Fruit fly (Drosophila melanogaster): ENCODE results near the gene Uros1.
A peak's percentile ranks its signal among the peaks of the same experiment; 100 is the strongest.

Gene Uros1

DNA sequence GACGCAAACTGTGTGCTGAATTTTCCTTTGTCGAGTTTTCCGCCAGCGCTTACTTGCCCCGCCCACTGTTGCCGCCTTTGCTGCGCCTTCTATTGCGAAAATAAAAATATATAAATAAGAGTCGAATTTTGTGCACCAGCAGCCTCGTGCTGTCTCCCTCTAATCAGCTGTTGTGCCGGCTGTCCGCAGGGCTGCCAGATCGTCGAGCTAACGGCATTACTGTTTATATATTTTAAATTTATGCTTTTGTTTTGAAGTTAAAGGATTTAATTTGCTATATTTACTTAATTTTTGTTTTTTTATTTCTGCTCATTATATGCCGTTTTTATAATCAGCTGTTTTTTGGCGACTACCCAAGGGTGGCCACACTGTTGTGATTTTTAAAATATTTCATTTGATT is at the start of gene Uros1:
Gene Uros1, minus strand, starts transcription at position 171 of the 400 bp plus-strand sequence.
- TF ChIP-seq EcR (GFP tag; optimal IDR thresholded peaks at IDR 0.05): no peak
- no peak for TF ChIP-seq pan (optimal IDR thresholded peaks at IDR 0.05)
- TF ChIP-seq Dll (optimal IDR thresholded peaks at IDR 0.05): no peak
- no peak for TF ChIP-seq CG8478 (optimal IDR thresholded peaks at IDR 0.05)
- TF ChIP-seq usp (GFP tag; optimal IDR thresholded peaks at IDR 0.05): no peak
- no peak for TF ChIP-seq psq (optimal IDR thresholded peaks at IDR 0.05)

- no peak for TF ChIP-seq pan (optimal IDR thresholded peaks at IDR 0.05)
- TF ChIP-seq Dll (optimal IDR thresholded peaks at IDR 0.05): peak; percentile 65
- no peak for TF ChIP-seq EcR (GFP tag; optimal IDR thresholded peaks at IDR 0.05)
- no peak for TF ChIP-seq CG8478 (optimal IDR thresholded peaks at IDR 0.05)
Measured at dm6 chrX:8924778-8925177, 24.7 kb upstream of the Uros1 start.

- TF ChIP-seq EcR (GFP tag; optimal IDR thresholded peaks at IDR 0.05) (no peak), psq (optimal IDR thresholded peaks at IDR 0.05) (no peak), usp (GFP tag; optimal IDR thresholded peaks at IDR 0.05) (no peak), CG8478 (optimal IDR thresholded peaks at IDR 0.05) (no peak), pan (optimal IDR thresholded peaks at IDR 0.05) (no peak), Dll (optimal IDR thresholded peaks at IDR 0.05) (no peak)
Measured at dm6 chrX:8923587-8923986, 23.5 kb upstream of the Uros1 start, which contains the start of the genes CG12661 and CG43255. Gene CG12661, minus strand, starts transcription at chrX:8923687. Gene CG43255, plus strand, starts transcription at chrX:8923960.

DNA sequence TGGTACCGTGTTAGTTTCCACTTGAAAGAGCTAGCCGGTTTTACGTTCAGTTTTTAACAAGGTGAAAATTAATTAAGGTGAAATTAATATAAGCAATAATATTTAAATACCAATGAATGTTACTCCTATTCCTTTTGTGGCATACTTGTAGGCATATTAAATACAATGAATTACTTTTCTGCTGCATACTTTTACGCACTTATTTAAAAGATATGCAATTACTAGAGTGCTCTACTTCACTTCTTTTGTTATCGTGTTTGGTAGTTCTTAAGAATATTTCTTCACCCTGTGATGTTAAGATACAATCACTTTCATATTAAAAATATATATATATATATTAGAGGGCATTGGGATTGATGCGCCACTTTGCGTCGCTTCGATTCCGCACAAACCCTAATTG is 11.8 kb upstream of the Uros1 start:
- TF ChIP-seq EcR (GFP tag; optimal IDR thresholded peaks at IDR 0.05) (no peak), CG8478 (optimal IDR thresholded peaks at IDR 0.05) (no peak), usp (GFP tag; optimal IDR thresholded peaks at IDR 0.05) (no peak), Dll (optimal IDR thresholded peaks at IDR 0.05) (no peak), pan (optimal IDR thresholded peaks at IDR 0.05) (no peak), psq (optimal IDR thresholded peaks at IDR 0.05) (no peak)

dm6 chrX:8908137-8908536 is 8.1 kb upstream of the Uros1 start:
- no peak for TF ChIP-seq CG8478 (optimal IDR thresholded peaks at IDR 0.05)
- TF ChIP-seq usp (GFP tag; optimal IDR thresholded peaks at IDR 0.05): no peak
- TF ChIP-seq pan (optimal IDR thresholded peaks at IDR 0.05): no peak
- no peak for TF ChIP-seq EcR (GFP tag; optimal IDR thresholded peaks at IDR 0.05)
- TF ChIP-seq psq (optimal IDR thresholded peaks at IDR 0.05): no peak
- no peak for TF ChIP-seq Dll (optimal IDR thresholded peaks at IDR 0.05)

dm6 chrX:8907547-8907813 is 7.4 kb upstream of the Uros1 start:
- no peak for TF ChIP-seq usp (GFP tag; optimal IDR thresholded peaks at IDR 0.05)

- TF ChIP-seq pan (optimal IDR thresholded peaks at IDR 0.05): no peak
Measured at dm6 chrX:8906805-8907546, 6.9 kb upstream of the Uros1 start, which contains the start of gene rdgA. Gene rdgA, plus strand, starts transcription at chrX:8907068.

dm6 chrX:8905545-8906455 is 5.7 kb upstream of the Uros1 start:
- TF ChIP-seq CG8478 (optimal IDR thresholded peaks at IDR 0.05) (peak; percentile 69), EcR (GFP tag; optimal IDR thresholded peaks at IDR 0.05) (no peak)

- TF ChIP-seq usp (GFP tag; optimal IDR thresholded peaks at IDR 0.05): no peak
- TF ChIP-seq EcR (GFP tag; optimal IDR thresholded peaks at IDR 0.05): no peak
- TF ChIP-seq Dll (optimal IDR thresholded peaks at IDR 0.05): no peak
Measured at dm6 chrX:8901447-8901846, 1.4 kb upstream of the Uros1 start, which contains the start of gene Rbm13. Gene Rbm13, plus strand, starts transcription at chrX:8901699.

dm6 chrX:8897859-8898427 is 2.1 kb downstream of the Uros1 start, which contains the start of gene Moe:
Gene Moe, minus strand, starts transcription at chrX:8898332.
- TF ChIP-seq EcR (GFP tag; optimal IDR thresholded peaks at IDR 0.05): no peak
- TF ChIP-seq Dll (optimal IDR thresholded peaks at IDR 0.05): no peak
- no peak for TF ChIP-seq CG8478 (optimal IDR thresholded peaks at IDR 0.05)
- TF ChIP-seq psq (optimal IDR thresholded peaks at IDR 0.05): no peak
- TF ChIP-seq usp (GFP tag; optimal IDR thresholded peaks at IDR 0.05): no peak
- no peak for TF ChIP-seq pan (optimal IDR thresholded peaks at IDR 0.05)

DNA sequence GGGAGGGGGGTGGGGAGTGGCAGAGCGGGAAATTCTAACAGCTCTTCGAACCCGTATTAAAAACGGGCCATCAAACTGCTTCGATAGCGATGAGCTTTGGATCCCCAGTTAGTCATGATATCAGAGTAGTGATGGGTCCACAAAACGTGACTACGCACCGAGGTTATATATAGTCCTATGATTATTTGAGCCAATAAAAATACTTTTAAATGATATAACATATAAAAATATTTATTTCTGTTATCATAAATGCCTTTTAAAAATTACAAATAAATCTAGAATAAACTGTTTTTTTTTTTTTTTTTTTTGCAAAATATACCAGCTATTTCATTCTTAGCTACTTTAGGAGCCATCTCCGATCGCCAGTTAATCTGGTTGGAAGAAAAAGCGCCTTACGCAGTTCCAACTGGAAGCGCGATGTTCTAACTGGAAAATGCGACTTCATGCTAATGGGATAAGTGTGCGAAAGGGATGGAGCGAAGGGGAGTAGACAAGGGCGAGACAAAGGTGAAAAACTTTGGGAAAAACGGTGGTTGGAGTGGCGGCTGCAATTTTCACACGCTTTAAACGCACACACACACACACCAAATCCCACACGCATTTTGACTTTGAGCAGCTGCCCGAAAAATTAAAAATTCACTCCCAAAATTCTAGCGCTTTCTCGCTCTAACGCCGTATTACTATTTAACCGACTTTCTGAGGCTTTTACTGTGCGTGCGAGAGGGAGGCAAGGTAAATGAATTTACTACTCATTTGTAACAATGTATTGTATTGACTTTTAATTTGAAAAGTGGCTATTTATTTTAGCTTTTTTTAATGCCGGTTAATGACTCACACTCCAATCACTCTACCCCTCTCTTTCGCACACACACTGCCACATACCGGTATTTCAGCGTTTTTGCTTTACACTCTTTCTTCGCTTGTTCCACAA is 3.0 kb downstream of the Uros1 start:
- no peak for TF ChIP-seq Dll (optimal IDR thresholded peaks at IDR 0.05)
- TF ChIP-seq pan (optimal IDR thresholded peaks at IDR 0.05): no peak
- no peak for TF ChIP-seq psq (optimal IDR thresholded peaks at IDR 0.05)
- no peak for TF ChIP-seq CG8478 (optimal IDR thresholded peaks at IDR 0.05)
- no peak for TF ChIP-seq usp (GFP tag; optimal IDR thresholded peaks at IDR 0.05)
- TF ChIP-seq EcR (GFP tag; optimal IDR thresholded peaks at IDR 0.05): no peak

DNA sequence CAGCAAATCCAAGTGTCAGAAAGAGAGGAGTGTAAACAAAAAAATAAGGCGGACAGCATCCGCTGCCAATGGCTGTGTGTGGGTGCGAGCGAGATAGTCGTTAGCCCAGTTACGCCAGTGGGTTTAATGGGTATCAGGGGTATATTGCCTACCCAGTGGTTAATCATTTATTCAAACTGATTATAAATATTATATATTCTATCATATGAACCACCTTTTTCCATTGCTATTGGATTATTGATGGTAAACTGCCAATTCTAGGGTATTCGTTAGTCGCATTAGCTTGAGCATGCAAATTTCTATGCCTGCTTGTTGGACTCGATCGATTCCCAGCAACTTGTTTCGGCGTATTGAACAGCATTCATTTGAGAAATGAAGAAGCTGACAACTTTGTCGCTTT is 4.0 kb downstream of the Uros1 start:
- peak; percentile 87 for TF ChIP-seq pan (optimal IDR thresholded peaks at IDR 0.05)
- TF ChIP-seq psq (optimal IDR thresholded peaks at IDR 0.05): no peak
